Fruit fly (Drosophila melanogaster) whole organism, prepupa: ENCODE measurements around the gene CG4766.

Source experiments
- CG15336 ChIP-seq: fragments of 200-800 bp; sonication (Bioruptor generic); IDR thresholded peaks from 2 replicates; pipeline ENCODE4 v1.3.6; 2022; ENCODE audit warnings: missing biosample characterization, missing genetic modification characterization
- CG16779 ChIP-seq: fragments of 200-800 bp; sonication (Bioruptor generic); optimal IDR thresholded peaks from 3 replicates; lab custom pipeline; 2017; ENCODE audit warnings: missing biosample characterization, mild to moderate bottlenecking, missing genetic modification characterization
- CG6163 ChIP-seq: fragments of 200-800 bp; sonication (Bioruptor generic); IDR thresholded peaks from 3 replicates; pipeline ENCODE4 v1.3.6; 2022; ENCODE audit warnings: missing biosample characterization, missing genetic modification characterization
- CG6854 ChIP-seq: fragments of 200-800 bp; sonication (Bioruptor generic); optimal IDR thresholded peaks from 2 replicates; lab custom pipeline; 2017; ENCODE audit warnings: missing biosample characterization, mild to moderate bottlenecking, missing genetic modification characterization

DNA sequence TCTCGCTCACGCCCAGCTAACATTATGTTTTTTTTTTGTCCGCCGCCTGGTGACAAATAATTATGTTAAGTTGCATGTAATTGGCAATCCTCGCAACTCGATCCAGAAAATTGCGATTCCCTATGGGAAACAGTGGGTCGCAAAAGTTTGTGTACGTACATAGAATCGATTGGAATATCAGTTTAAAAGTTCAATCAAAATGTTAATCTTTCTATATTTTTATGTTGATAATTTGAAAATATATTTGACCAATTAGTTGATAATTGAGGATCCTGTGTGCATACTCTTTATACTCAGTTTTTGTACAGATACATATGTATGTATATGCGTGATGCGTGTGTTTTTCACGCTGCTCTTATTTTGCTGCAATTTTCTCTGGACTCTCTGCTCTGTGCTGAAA, 27.2 kb upstream of the CG4766 start:
- TF ChIP-seq CG6854 (GFP tag; lab: Kevin White, UChicago) (peak; percentile 1), CG15336 (peak; percentile 81), CG16779 (tag; lab: Kevin White, UChicago) (peak; percentile 12), CG6163 (GFP tag; lab: Robert Waterston, UW) (peak; percentile 82)
